Worm (Caenorhabditis elegans) whole organism, L4/young adult: Measurements from ENCODE around the gene nhr-267.

ENCODE experiments used
- W03F9.2 ChIP-seq: fragments of 150-350 bp; optimal IDR thresholded peaks from 2 replicates; lab custom pipeline; 2014; ENCODE audit warnings: missing biosample characterization, missing genetic modification characterization
- dao-5 ChIP-seq: sonication (generic microtip); optimal IDR thresholded peaks from 2 replicates; lab custom pipeline; 2016; ENCODE audit warnings: missing genotype, missing genetic modification characterization, moderate library complexity, missing compliant biosample characterization
- him-1 ChIP-seq: sonication (generic microtip); optimal IDR thresholded peaks from 2 replicates; lab custom pipeline; 2016; ENCODE audit warnings: missing genotype, missing genetic modification reagents, missing genetic modification characterization, missing compliant biosample characterization

DNA sequence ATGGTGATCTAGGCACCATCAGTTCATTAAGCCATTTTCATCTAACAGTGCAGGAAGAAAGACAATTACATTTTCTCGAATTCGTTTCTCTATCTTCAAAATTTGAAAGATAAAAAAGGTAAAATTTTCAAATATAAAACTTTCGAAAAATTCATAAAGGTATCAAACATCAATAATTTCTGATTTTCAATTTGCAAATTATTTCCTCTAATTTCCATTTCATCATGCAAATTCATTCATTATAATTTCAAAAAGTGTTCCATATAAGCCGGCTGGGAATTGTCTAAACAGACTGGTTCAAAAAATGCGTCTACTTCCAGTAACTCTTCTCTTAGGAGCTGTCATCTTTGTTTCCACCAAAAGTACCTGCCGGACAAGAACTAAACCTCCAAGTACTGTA lies 41.5 kb upstream of the nhr-267 start, which contains the start of gene clec-183:
- no peak for TF ChIP-seq W03F9.2
- TF ChIP-seq him-1 (tag; lab: Kevin White, UChicago): no peak
- TF ChIP-seq dao-5: no peak
